Worm (Caenorhabditis elegans) whole organism, late embryonic: ENCODE results near the gene Y113G7B.28.

ENCODE experiments used
- C38D4.7 ChIP-seq: fragments of 200-800 bp; sonication (Bioruptor generic); optimal IDR thresholded peaks from 2 replicates; lab custom pipeline; 2018; ENCODE audit warnings: mild to moderate bottlenecking, missing genetic modification characterization, moderate library complexity, missing compliant biosample characterization
- F13H6.1 ChIP-seq: sonication (generic microtip); optimal IDR thresholded peaks from 2 replicates; lab custom pipeline; 2016; ENCODE audit warnings: missing genetic modification characterization, missing compliant biosample characterization
- elt-2 ChIP-seq: sonication (generic microtip); optimal IDR thresholded peaks from 2 replicates; lab custom pipeline; 2016; ENCODE audit warnings: missing genetic modification reagents, missing genetic modification characterization, missing compliant biosample characterization
- pha-4 ChIP-seq: fragments of 150-350 bp; optimal IDR thresholded peaks from 2 replicates; lab custom pipeline; 2018; ENCODE audit warnings: missing biosample characterization, missing genetic modification reagents, missing genetic modification characterization

DNA sequence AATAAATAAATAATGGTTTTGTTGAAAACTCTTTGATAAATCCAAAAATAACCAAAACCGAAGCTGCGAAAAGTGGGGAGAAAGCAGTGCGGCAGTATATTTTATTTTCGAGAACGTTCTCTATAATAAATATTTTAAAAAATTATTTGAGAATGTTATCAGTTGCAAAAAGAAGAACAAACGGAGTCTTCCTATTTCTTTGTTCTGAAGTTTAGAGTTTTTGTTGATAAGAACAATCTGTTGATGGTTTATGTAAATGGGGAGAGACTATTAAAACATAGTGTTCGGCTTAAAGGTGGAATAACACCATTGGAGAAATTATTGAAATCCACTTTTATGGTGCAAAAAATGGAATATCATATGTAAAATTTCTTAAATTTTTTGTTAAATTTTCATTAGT is 17.3 kb downstream of the Y113G7B.28 start:
- TF ChIP-seq elt-2 (tag; lab: Kevin White, UChicago) (no peak), F13H6.1 (no peak), C38D4.7 (GFP tag; lab: Kevin White, UChicago) (no peak), pha-4 (tag; lab: Kevin White, UChicago) (no peak)
